Fruit fly (Drosophila melanogaster): ENCODE measurements around the gene Cyt-c-d.
A peak's percentile ranks its signal among the peaks of the same experiment; 100 is the strongest.

The Cyt-c-d gene

dm6 chr2L:16752340-16752739, 36.6 kb downstream of the Cyt-c-d start:
- no peak for TF ChIP-seq OdsH (GFP tag; optimal IDR thresholded peaks at IDR 0.05)
- no peak for TF ChIP-seq sv (GFP tag; optimal IDR thresholded peaks at IDR 0.05)
- no peak for TF ChIP-seq CG9705 (GFP tag; optimal IDR thresholded peaks at IDR 0.05)
- TF ChIP-seq CG32264 (GFP tag; optimal IDR thresholded peaks at IDR 0.05) = no peak
- TF ChIP-seq h (GFP tag; optimal IDR thresholded peaks at IDR 0.05) = no peak
- TF ChIP-seq Sp1 (GFP tag; optimal IDR thresholded peaks at IDR 0.05) = no peak
- TF ChIP-seq Hr78 (GFP tag; optimal IDR thresholded peaks at IDR 0.05) = no peak
- TF ChIP-seq Dif (GFP tag; optimal IDR thresholded peaks at IDR 0.05; ENCODE audit: partially characterized antibody) = no peak
- no peak for TF ChIP-seq Hr83 (GFP tag; optimal IDR thresholded peaks at IDR 0.05; ENCODE audit: poor library complexity, severe bottlenecking)
- TF ChIP-seq ey (GFP tag; optimal IDR thresholded peaks at IDR 0.05) = no peak

DNA sequence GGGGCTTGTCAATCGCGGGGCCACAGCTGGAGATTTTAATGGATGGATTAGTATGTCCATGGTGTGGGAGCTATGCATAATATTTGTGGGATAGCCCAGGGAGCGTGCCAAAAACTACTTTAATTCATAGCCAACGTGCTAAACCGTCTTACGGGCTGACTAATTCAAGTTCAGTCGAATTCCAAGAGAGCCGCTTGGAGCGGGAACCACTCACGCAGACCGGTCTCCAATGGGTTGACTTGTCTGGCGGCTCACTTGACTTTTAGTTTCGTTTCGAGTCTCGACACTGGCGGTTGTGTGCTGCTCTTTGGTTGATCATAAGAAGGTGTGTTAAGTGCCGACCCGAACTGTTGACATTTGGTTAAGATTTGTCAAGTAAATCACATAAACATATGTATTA, 38.4 kb downstream of the Cyt-c-d start, which contains the start of gene yellow-b:
Gene yellow-b, plus strand, starts transcription at position 263 of the 400 bp plus-strand sequence.
- TF ChIP-seq N (GFP tag; optimal IDR thresholded peaks at IDR 0.05) (no peak), h (GFP tag; optimal IDR thresholded peaks at IDR 0.05) (no peak), CG32264 (GFP tag; optimal IDR thresholded peaks at IDR 0.05) (no peak), dmrt93B (GFP tag; optimal IDR thresholded peaks at IDR 0.05) (no peak), Dif (GFP tag; optimal IDR thresholded peaks at IDR 0.05; ENCODE audit: partially characterized antibody) (peak; percentile 52)

dm6 chr2L:16760504-16761417, 45.1 kb downstream of the Cyt-c-d start, which contains the start of gene ppk17:
Gene ppk17, minus strand, starts transcription at chr2L:16760554.
- TF ChIP-seq Sp1 (GFP tag; optimal IDR thresholded peaks at IDR 0.05) (no peak), rgr (GFP tag; optimal IDR thresholded peaks at IDR 0.05) (no peak)

DNA sequence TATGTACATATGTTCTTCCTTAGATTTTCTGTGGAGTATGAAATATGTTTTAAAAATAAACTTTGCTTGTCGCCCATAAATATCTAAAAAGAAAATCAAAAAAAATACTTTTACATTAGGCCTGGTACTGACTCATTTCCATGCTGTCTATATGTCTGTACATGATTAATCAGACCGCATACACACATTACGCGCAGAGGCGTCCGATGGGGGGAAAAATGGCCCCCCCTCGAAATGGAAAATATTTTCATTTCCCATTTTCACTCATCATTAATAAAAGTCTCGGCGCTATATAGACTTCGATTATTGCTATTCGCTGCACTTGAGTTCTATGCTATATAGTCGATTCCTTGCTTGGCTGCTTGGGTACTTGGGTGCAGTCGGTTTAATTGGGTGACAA, 46.2 kb downstream of the Cyt-c-d start:
- TF ChIP-seq br (GFP tag; optimal IDR thresholded peaks at IDR 0.05) (no peak), rgr (GFP tag; optimal IDR thresholded peaks at IDR 0.05) (no peak), dmrt93B (GFP tag; optimal IDR thresholded peaks at IDR 0.05) (no peak), Hr83 (GFP tag; optimal IDR thresholded peaks at IDR 0.05; ENCODE audit: poor library complexity, severe bottlenecking) (no peak), Sp1 (GFP tag; optimal IDR thresholded peaks at IDR 0.05) (no peak), lola (GFP tag; optimal IDR thresholded peaks at IDR 0.05) (no peak), sage (GFP tag; optimal IDR thresholded peaks at IDR 0.05) (no peak), CG9705 (GFP tag; optimal IDR thresholded peaks at IDR 0.05) (no peak), Rel (GFP tag; optimal IDR thresholded peaks at IDR 0.05) (no peak), Rel (tag; optimal IDR thresholded peaks at IDR 0.05) (no peak), Myc (optimal IDR thresholded peaks at IDR 0.05) (no peak), OdsH (GFP tag; optimal IDR thresholded peaks at IDR 0.05) (no peak), foxo (GFP tag; optimal IDR thresholded peaks at IDR 0.05) (no peak), Dfd (GFP tag; optimal IDR thresholded peaks at IDR 0.05) (no peak), CrebA (GFP tag; optimal IDR thresholded peaks at IDR 0.05; ENCODE audit: borderline replicate concordance) (no peak), brk (GFP tag; optimal IDR thresholded peaks at IDR 0.05) (no peak), N (GFP tag; optimal IDR thresholded peaks at IDR 0.05) (no peak), woc (GFP tag; optimal IDR thresholded peaks at IDR 0.05) (no peak), ey (GFP tag; optimal IDR thresholded peaks at IDR 0.05) (no peak), pan (optimal IDR thresholded peaks at IDR 0.05) (no peak), dl (GFP tag; optimal IDR thresholded peaks at IDR 0.05; ENCODE audit: insufficient read depth in 1 of 2, partially characterized antibody in 2 of 2) (no peak)

DNA sequence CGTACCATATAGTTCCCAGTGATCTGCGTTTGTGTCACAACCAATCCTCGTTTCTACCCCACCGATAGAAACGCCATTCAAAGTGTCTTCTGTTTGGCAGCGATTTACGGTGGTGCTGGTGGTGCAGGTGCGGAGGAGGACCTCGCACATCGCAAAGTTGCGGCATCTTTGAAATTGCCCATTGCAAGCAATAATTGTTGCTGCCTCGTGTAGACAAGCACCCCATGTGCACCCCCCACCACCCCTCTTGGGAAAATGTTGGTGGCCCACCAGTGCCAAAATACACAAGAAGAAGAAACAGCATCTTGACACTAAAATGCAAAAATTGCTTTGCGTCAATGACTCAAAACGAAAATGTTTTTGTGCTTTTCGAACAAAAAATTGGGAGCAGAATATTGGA, 48.8 kb downstream of the Cyt-c-d start:
- TF ChIP-seq fru (GFP tag; optimal IDR thresholded peaks at IDR 0.05) = no peak
- TF ChIP-seq Mio (GFP tag; optimal IDR thresholded peaks at IDR 0.05) = no peak
- no peak for TF ChIP-seq Rel (GFP tag; optimal IDR thresholded peaks at IDR 0.05)
- TF ChIP-seq Rel (tag; optimal IDR thresholded peaks at IDR 0.05) = no peak
- TF ChIP-seq psq (GFP tag; optimal IDR thresholded peaks at IDR 0.05) = no peak
- TF ChIP-seq Hnf4 (GFP tag; optimal IDR thresholded peaks at IDR 0.05) = no peak
- TF ChIP-seq dl (GFP tag; optimal IDR thresholded peaks at IDR 0.05; ENCODE audit: insufficient read depth in 1 of 2, partially characterized antibody in 2 of 2) = no peak
- no peak for TF ChIP-seq N (GFP tag; optimal IDR thresholded peaks at IDR 0.05)
- no peak for TF ChIP-seq ey (GFP tag; optimal IDR thresholded peaks at IDR 0.05)
- TF ChIP-seq pan (optimal IDR thresholded peaks at IDR 0.05) = no peak
- TF ChIP-seq Jra (GFP tag; optimal IDR thresholded peaks at IDR 0.05) = no peak
- TF ChIP-seq jim (GFP tag; optimal IDR thresholded peaks at IDR 0.05) = no peak
- TF ChIP-seq dmrt93B (GFP tag; optimal IDR thresholded peaks at IDR 0.05) = no peak
- no peak for TF ChIP-seq brk (GFP tag; optimal IDR thresholded peaks at IDR 0.05)
